Worm (Caenorhabditis elegans): Measurements from ENCODE around the gene ostb-1.

The ostb-1 gene

DNA sequence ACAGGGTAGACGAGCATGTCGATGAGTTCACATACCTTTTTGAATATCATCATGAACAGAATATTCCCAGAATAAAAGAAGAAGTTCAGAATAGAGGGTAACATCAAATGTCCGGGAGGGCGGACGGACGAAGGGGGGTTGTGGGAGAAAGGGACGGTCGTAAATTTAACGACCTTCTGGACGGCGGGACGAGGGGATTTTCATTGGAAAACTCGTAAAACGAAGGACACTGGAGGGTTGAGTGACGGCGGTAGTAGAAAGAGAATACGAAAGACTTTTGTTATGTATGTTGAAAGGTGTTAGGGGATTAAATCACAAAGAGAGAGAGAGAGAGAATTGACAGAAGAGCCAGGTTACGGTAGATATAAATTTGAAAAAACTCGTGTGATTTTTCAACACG lies 13.7 kb upstream of the ostb-1 start:
- no peak for TF ChIP-seq jun-1 (tag; optimal IDR thresholded peaks at IDR 0.05)
- TF ChIP-seq ZK546.5 (tag; optimal IDR thresholded peaks at IDR 0.05) = no peak
- no peak for TF ChIP-seq nhr-76 (tag; optimal IDR thresholded peaks at IDR 0.05)
- peak; percentile 98 for TF ChIP-seq egl-5 (tag; optimal IDR thresholded peaks at IDR 0.05)
- TF ChIP-seq unc-62 (GFP tag; optimal IDR thresholded peaks at IDR 0.05) = no peak
- peak; percentile 19 for TF ChIP-seq nhr-25 (tag; optimal IDR thresholded peaks at IDR 0.05)
- TF ChIP-seq daf-12 (tag; optimal IDR thresholded peaks at IDR 0.05) = no peak
- no peak for TF ChIP-seq unc-39 (tag; optimal IDR thresholded peaks at IDR 0.05)
- no peak for TF ChIP-seq sea-2 (GFP tag; optimal IDR thresholded peaks at IDR 0.05)
- TF ChIP-seq ceh-82 (tag; optimal IDR thresholded peaks at IDR 0.05) = no peak
- TF ChIP-seq eor-1 (tag; optimal IDR thresholded peaks at IDR 0.05) = no peak
- TF ChIP-seq nhr-11 (tag; optimal IDR thresholded peaks at IDR 0.05) = no peak
- no peak for TF ChIP-seq nhr-28 (tag; optimal IDR thresholded peaks at IDR 0.05)

- no peak for TF ChIP-seq ztf-11 (tag; optimal IDR thresholded peaks at IDR 0.05)
- TF ChIP-seq mdl-1 (tag; optimal IDR thresholded peaks at IDR 0.05) = no peak
- TF ChIP-seq lin-39 (tag; optimal IDR thresholded peaks at IDR 0.05) = no peak
- TF ChIP-seq jun-1 (tag; optimal IDR thresholded peaks at IDR 0.05) = no peak
- no peak for TF ChIP-seq tbx-2 (tag; optimal IDR thresholded peaks at IDR 0.05)
- TF ChIP-seq daf-12 (tag; optimal IDR thresholded peaks at IDR 0.05) = no peak
- TF ChIP-seq lin-15B (tag; optimal IDR thresholded peaks at IDR 0.05) = no peak
- TF ChIP-seq aly-2 (tag; optimal IDR thresholded peaks at IDR 0.05) = no peak
- TF ChIP-seq nhr-67 (tag; optimal IDR thresholded peaks at IDR 0.05) = no peak
- no peak for TF ChIP-seq mml-1 (tag; optimal IDR thresholded peaks at IDR 0.05)
- no peak for TF ChIP-seq nhr-43 (tag; optimal IDR thresholded peaks at IDR 0.05; ENCODE audit: poor library complexity, severe bottlenecking)
- no peak for TF ChIP-seq eor-1 (tag; optimal IDR thresholded peaks at IDR 0.05)
- TF ChIP-seq unc-39 (tag; optimal IDR thresholded peaks at IDR 0.05) = no peak
- TF ChIP-seq pha-4 (tag; optimal IDR thresholded peaks at IDR 0.05) = peak; percentile 62
- no peak for TF ChIP-seq elt-1 (tag; optimal IDR thresholded peaks at IDR 0.05)
- no peak for TF ChIP-seq ceh-28 (tag; optimal IDR thresholded peaks at IDR 0.05)
- TF ChIP-seq egl-5 (tag; optimal IDR thresholded peaks at IDR 0.05) = peak; percentile 75
- TF ChIP-seq snpc-4 (tag; optimal IDR thresholded peaks at IDR 0.05) = no peak
- TF ChIP-seq nhr-76 (tag; optimal IDR thresholded peaks at IDR 0.05) = no peak
- no peak for TF ChIP-seq ztf-4 (tag; optimal IDR thresholded peaks at IDR 0.05)
- no peak for TF ChIP-seq ceh-82 (tag; optimal IDR thresholded peaks at IDR 0.05)
- peak; percentile 50 for TF ChIP-seq elt-2 (tag; optimal IDR thresholded peaks at IDR 0.05)
- no peak for TF ChIP-seq nhr-23 (tag; optimal IDR thresholded peaks at IDR 0.05)
Measured at ce11 chrII:7851480-7851879, 12.8 kb upstream of the ostb-1 start.

- TF ChIP-seq sea-2 (GFP tag; optimal IDR thresholded peaks at IDR 0.05) (no peak), nhr-77 (tag; optimal IDR thresholded peaks at IDR 0.05) (no peak), nhr-23 (tag; optimal IDR thresholded peaks at IDR 0.05) (no peak), eor-1 (tag; optimal IDR thresholded peaks at IDR 0.05) (no peak), aly-2 (tag; optimal IDR thresholded peaks at IDR 0.05) (no peak), mml-1 (tag; optimal IDR thresholded peaks at IDR 0.05) (no peak), nhr-43 (tag; optimal IDR thresholded peaks at IDR 0.05; ENCODE audit: poor library complexity, severe bottlenecking) (no peak), egl-27 (tag; optimal IDR thresholded peaks at IDR 0.05) (no peak), tbx-2 (tag; optimal IDR thresholded peaks at IDR 0.05) (no peak)
Measured at ce11 chrII:7853679-7854078, 10.6 kb upstream of the ostb-1 start, which contains the start of gene T09A5.5. Gene T09A5.5, minus strand, starts transcription at chrII:7853779.

DNA sequence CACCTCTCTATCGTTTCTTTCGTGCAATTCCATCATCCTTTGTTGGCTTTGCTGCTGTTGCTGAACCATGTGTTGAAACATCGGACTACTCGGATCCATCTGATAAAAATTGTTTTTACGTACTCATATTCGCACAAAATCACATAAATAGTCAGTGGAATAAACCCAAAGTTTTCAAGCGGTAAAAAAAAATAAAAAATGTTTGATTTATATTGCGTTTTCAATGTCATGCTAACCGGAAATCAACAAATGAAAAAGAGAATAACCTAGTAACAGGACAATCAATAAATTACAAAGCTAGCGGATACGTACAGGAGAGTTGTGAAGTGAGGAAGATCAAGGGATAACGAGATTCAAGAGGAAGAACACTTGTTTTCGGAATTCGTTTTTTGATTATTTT lies 9.4 kb upstream of the ostb-1 start, which contains the start of gene mdt-10:
TSS of gene mdt-10 (minus strand) at position 101 of the 400 bp plus-strand sequence.
- TF ChIP-seq jun-1 (tag; optimal IDR thresholded peaks at IDR 0.05) (no peak), fkh-2 (tag; optimal IDR thresholded peaks at IDR 0.05) (no peak), pha-4 (tag; optimal IDR thresholded peaks at IDR 0.05) (no peak)

ce11 chrII:7855619-7856018 lies 8.7 kb upstream of the ostb-1 start, which contains the start of gene mdmh-35:
Gene mdmh-35, minus strand, starts transcription at chrII:7855719.
- TF ChIP-seq unc-62 (GFP tag; optimal IDR thresholded peaks at IDR 0.05) (no peak), nhr-76 (tag; optimal IDR thresholded peaks at IDR 0.05) (no peak), unc-39 (tag; optimal IDR thresholded peaks at IDR 0.05) (no peak), ceh-28 (tag; optimal IDR thresholded peaks at IDR 0.05) (no peak), mml-1 (tag; optimal IDR thresholded peaks at IDR 0.05) (no peak), ZK546.5 (tag; optimal IDR thresholded peaks at IDR 0.05) (no peak), nhr-11 (tag; optimal IDR thresholded peaks at IDR 0.05) (no peak), nfya-1 (tag; optimal IDR thresholded peaks at IDR 0.05; ENCODE audit: insufficient read depth) (no peak), R02D3.7 (tag; optimal IDR thresholded peaks at IDR 0.05) (no peak), ama-1 (optimal IDR thresholded peaks at IDR 0.05) (no peak), lin-15B (tag; optimal IDR thresholded peaks at IDR 0.05) (no peak), sea-2 (GFP tag; optimal IDR thresholded peaks at IDR 0.05) (no peak), egl-27 (tag; optimal IDR thresholded peaks at IDR 0.05) (no peak), eor-1 (tag; optimal IDR thresholded peaks at IDR 0.05) (no peak), fkh-10 (GFP tag; optimal IDR thresholded peaks at IDR 0.05) (no peak), skn-1 (tag; optimal IDR thresholded peaks at IDR 0.05) (no peak), mdl-1 (tag; optimal IDR thresholded peaks at IDR 0.05) (no peak), nhr-77 (tag; optimal IDR thresholded peaks at IDR 0.05) (no peak), fkh-2 (tag; optimal IDR thresholded peaks at IDR 0.05) (no peak), ceh-82 (tag; optimal IDR thresholded peaks at IDR 0.05) (no peak)

Data from whole organism, L3 larva.